Worm (Caenorhabditis elegans) whole organism, L4/young adult: ENCODE results near the gene hlh-29.

Source experiments
- W03F9.2 ChIP-seq: fragments of 150-350 bp; optimal IDR thresholded peaks from 2 replicates; lab custom pipeline; 2014; ENCODE audit warnings: missing biosample characterization, missing genetic modification characterization
- dao-5 ChIP-seq: sonication (generic microtip); optimal IDR thresholded peaks from 2 replicates; lab custom pipeline; 2016; ENCODE audit warnings: missing genotype, missing genetic modification characterization, moderate library complexity, missing compliant biosample characterization
- him-1 ChIP-seq: sonication (generic microtip); optimal IDR thresholded peaks from 2 replicates; lab custom pipeline; 2016; ENCODE audit warnings: missing genotype, missing genetic modification reagents, missing genetic modification characterization, missing compliant biosample characterization

DNA sequence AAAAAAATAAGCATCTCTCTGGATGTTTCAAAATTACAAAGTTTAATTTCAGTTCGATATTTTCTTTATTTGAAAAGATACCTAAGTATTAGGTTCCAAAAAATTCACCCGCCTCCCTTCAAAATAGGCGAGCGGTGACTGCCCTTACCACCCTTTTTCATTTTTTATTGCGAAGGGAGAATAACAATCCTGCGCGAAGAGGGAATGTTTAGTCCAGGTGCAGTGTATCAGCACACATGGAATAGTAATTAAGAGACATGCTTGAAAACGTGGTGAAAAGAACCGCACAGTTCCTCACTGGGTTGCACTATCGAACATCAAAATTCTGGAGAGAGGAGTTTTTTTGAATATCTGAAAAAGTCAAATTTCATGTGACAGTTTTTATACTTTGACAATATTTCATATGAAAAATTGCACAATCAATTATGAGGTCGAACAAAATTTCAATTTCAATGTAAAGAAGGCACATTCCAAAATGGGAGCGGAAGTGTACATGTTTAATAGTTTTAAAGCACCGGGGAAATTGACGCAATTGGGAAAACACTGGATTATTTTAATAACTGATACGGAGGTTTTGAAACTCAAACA lies 4.0 kb downstream of the hlh-29 start:
- peak; percentile 68 for TF ChIP-seq W03F9.2 (tag; lab: Kevin White, UChicago)
- TF ChIP-seq dao-5 = no peak
- peak; percentile 91 for TF ChIP-seq him-1 (tag; lab: Kevin White, UChicago)
